Worm (Caenorhabditis elegans) whole organism, L3 larva: ENCODE data around the gene T03E6.8.

Experiments
- ceh-28 ChIP-seq: fragments of 150-350 bp; optimal IDR thresholded peaks from 2 replicates; lab custom pipeline; 2014; ENCODE audit warnings: missing biosample characterization, missing genetic modification reagents, missing genetic modification characterization
- ceh-82 ChIP-seq: fragments of 150-350 bp; optimal IDR thresholded peaks from 2 replicates; lab custom pipeline; 2014; ENCODE audit warnings: missing biosample characterization, missing genetic modification characterization
- ceh-9 ChIP-seq: sonication (generic microtip); optimal IDR thresholded peaks from 2 replicates; lab custom pipeline; 2018; ENCODE audit warnings: missing biosample characterization, missing genetic modification characterization
- elt-3 ChIP-seq, 3 experiments: fragments of 150-350 bp in 1 of 3; sonication (generic microtip) in 2 of 3; optimal IDR thresholded peaks; 2 replicates in 2 of 3; 4 replicates in 1 of 3; lab custom pipeline; 2014 to 2017; ENCODE audit warnings: missing biosample characterization in 3 of 3, missing genetic modification characterization in 3 of 3
- fkh-10 ChIP-seq: sonication (generic microtip); optimal IDR thresholded peaks from 2 replicates; lab custom pipeline; 2017; ENCODE audit warnings: missing biosample characterization, missing genetic modification reagents, missing genetic modification characterization
- fos-1 ChIP-seq: fragments of 150-350 bp; optimal IDR thresholded peaks from 2 replicates; lab custom pipeline; 2014; ENCODE audit warnings: missing biosample characterization, missing genetic modification characterization
- lin-39 ChIP-seq: fragments of 150-350 bp; optimal IDR thresholded peaks from 2 replicates; lab custom pipeline; 2018; ENCODE audit warnings: missing biosample characterization, missing genetic modification reagents, missing genetic modification characterization
- nhr-11 ChIP-seq: fragments of 150-350 bp; optimal IDR thresholded peaks from 2 replicates; lab custom pipeline; 2014; ENCODE audit warnings: missing biosample characterization, missing genetic modification characterization
- nhr-237 ChIP-seq: fragments of 150-350 bp; optimal IDR thresholded peaks from 2 replicates; lab custom pipeline; 2014; ENCODE audit warnings: missing biosample characterization, missing genetic modification characterization
- nhr-25 ChIP-seq: sonication (generic microtip); optimal IDR thresholded peaks from 2 replicates; lab custom pipeline; 2017; ENCODE audit warnings: missing biosample characterization, missing genetic modification characterization
- nhr-28 ChIP-seq: fragments of 150-350 bp; optimal IDR thresholded peaks from 2 replicates; lab custom pipeline; 2014; ENCODE audit warnings: missing biosample characterization, missing genetic modification characterization
- skn-1 ChIP-seq: fragments of 150-350 bp; optimal IDR thresholded peaks from 2 replicates; lab custom pipeline; 2014; ENCODE audit warnings: missing biosample characterization, missing genetic modification characterization
- snpc-4 ChIP-seq: fragments of 150-350 bp; optimal IDR thresholded peaks from 2 replicates; lab custom pipeline; 2014; ENCODE audit warnings: missing biosample characterization, missing genetic modification characterization

DNA sequence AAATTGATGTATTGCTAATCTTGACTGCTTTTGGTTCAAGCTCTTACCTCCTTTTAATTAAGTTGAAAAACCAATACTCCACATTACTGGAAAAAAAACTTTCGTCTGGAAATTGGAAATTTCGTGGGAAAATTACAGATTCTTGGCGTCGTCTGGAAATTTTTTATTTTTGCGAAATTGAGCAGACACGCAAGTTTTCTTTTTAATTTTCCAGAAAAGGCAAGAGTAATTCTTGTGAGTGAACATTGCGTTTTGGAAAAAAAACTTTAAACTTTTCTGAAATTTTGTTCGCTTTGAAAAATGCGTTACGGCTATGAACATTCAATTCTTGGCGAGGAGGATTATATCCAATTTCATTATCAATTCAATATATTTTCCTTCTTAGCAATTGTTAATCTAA, 37.4 kb downstream of the T03E6.8 start, which contains the start of gene sru-45:
- TF ChIP-seq nhr-237 = no peak
- TF ChIP-seq nhr-28 (tag; lab: Kevin White, UChicago) = no peak
- no peak for TF ChIP-seq fkh-10
- TF ChIP-seq snpc-4 (tag; lab: Kevin White, UChicago) = no peak
- TF ChIP-seq nhr-11 (tag; lab: Kevin White, UChicago) = no peak
- TF ChIP-seq ceh-9 (tag; lab: Kevin White, UChicago) = no peak
- TF ChIP-seq skn-1 (tag; lab: Kevin White, UChicago) = no peak
- no peak for TF ChIP-seq ceh-82 (tag; lab: Kevin White, UChicago)
- TF ChIP-seq nhr-25 = no peak
- TF ChIP-seq fos-1 (tag; lab: Kevin White, UChicago) = no peak
- TF ChIP-seq elt-3 (tag; optimal IDR thresholded peaks at IDR 0.05; lab: Kevin White, UChicago) = no peak
- TF ChIP-seq lin-39 = no peak
- no peak for TF ChIP-seq ceh-28 (tag; lab: Kevin White, UChicago)
